Worm (Caenorhabditis elegans) whole organism, L2 larva: Measurements from ENCODE around the gene ZK218.5.

Experiments
- ama-1 ChIP-seq: fragments of 150-350 bp; optimal IDR thresholded peaks from 2 replicates; lab custom pipeline; 2018; ENCODE audit warnings: inconsistent platforms
- ceh-82 ChIP-seq: fragments of 150-350 bp; optimal IDR thresholded peaks from 2 replicates; lab custom pipeline; 2014; ENCODE audit warnings: missing biosample characterization, missing genetic modification characterization
- elt-1 ChIP-seq: fragments of 150-350 bp; optimal IDR thresholded peaks from 2 replicates; lab custom pipeline; 2014; ENCODE audit warnings: missing biosample characterization, missing genetic modification characterization
- lsy-2 ChIP-seq, 2 experiments: fragments of 150-350 bp in 1 of 2; sonication (generic microtip) in 1 of 2; optimal IDR thresholded peaks; 2 replicates each; lab custom pipeline; 2014 to 2017; ENCODE audit warnings: missing biosample characterization in 2 of 2, missing genetic modification characterization in 2 of 2
- mdl-1 ChIP-seq, 2 experiments: fragments of 150-350 bp in 1 of 2; sonication (generic microtip) in 1 of 2; optimal IDR thresholded peaks; 2 replicates each; lab custom pipeline; 2017; ENCODE audit warnings: missing biosample characterization in 2 of 2, missing genetic modification characterization in 2 of 2
- nhr-11 ChIP-seq: fragments of 150-350 bp; optimal IDR thresholded peaks from 2 replicates; lab custom pipeline; 2014; ENCODE audit warnings: missing biosample characterization, missing genetic modification characterization
- nhr-21 ChIP-seq: fragments of 150-350 bp; optimal IDR thresholded peaks from 2 replicates; lab custom pipeline; 2014; ENCODE audit warnings: missing biosample characterization, missing genetic modification characterization
- nhr-23 ChIP-seq: fragments of 150-350 bp; optimal IDR thresholded peaks from 2 replicates; lab custom pipeline; 2014; ENCODE audit warnings: missing biosample characterization, missing genetic modification reagents, missing genetic modification characterization
- peb-1 ChIP-seq: fragments of 150-350 bp; optimal IDR thresholded peaks from 2 replicates; lab custom pipeline; 2014; ENCODE audit warnings: missing biosample characterization, missing genetic modification characterization
- sma-9 ChIP-seq, 2 experiments: fragments of 150-350 bp in 1 of 2; sonication (generic microtip) in 1 of 2; optimal IDR thresholded peaks; 2 replicates each; lab custom pipeline; 2014 to 2016; ENCODE audit warnings: missing genetic modification characterization in 2 of 2, mild to moderate bottlenecking in 1 of 2, missing biosample characterization in 1 of 2, missing compliant biosample characterization in 1 of 2, missing genetic modification reagents in 1 of 2, moderate library complexity in 1 of 2
- unc-62 ChIP-seq: fragments of 150-350 bp; optimal IDR thresholded peaks from 2 replicates; lab custom pipeline; 2014; ENCODE audit warnings: missing biosample characterization, missing genetic modification reagents, missing genetic modification characterization
- zag-1 ChIP-seq: fragments of 150-350 bp; optimal IDR thresholded peaks from 2 replicates; lab custom pipeline; 2014; ENCODE audit warnings: missing biosample characterization, missing genetic modification characterization
- ztf-11 ChIP-seq: sonication (generic microtip); optimal IDR thresholded peaks from 2 replicates; lab custom pipeline; 2017; ENCODE audit warnings: missing biosample characterization, missing genetic modification characterization

ce11 chrV:17098669-17099068 is 2.3 kb upstream of the ZK218.5 start, which contains the start of the genes ZK218.3 and ZK218.4:
- no peak for TF ChIP-seq nhr-11 (tag; lab: Kevin White, UChicago)
- no peak for TF ChIP-seq nhr-23 (tag; lab: Kevin White, UChicago)
- TF ChIP-seq sma-9 (GFP tag; optimal IDR thresholded peaks at IDR 0.05; lab: Kevin White, UChicago): no peak
- TF ChIP-seq sma-9 (tag; optimal IDR thresholded peaks at IDR 0.05; lab: Kevin White, UChicago): no peak
- TF ChIP-seq nhr-21: no peak
- no peak for TF ChIP-seq mdl-1 (tag; optimal IDR thresholded peaks at IDR 0.05; lab: Kevin White, UChicago)
- no peak for TF ChIP-seq lsy-2 (tag; optimal IDR thresholded peaks at IDR 0.05; lab: Kevin White, UChicago)
- TF ChIP-seq elt-1 (tag; lab: Kevin White, UChicago): no peak
- no peak for TF ChIP-seq unc-62 (GFP tag; lab: Kevin White, UChicago)
- TF ChIP-seq ztf-11 (tag; lab: Kevin White, UChicago): no peak
- TF ChIP-seq ceh-82 (tag; lab: Kevin White, UChicago): no peak
- no peak for TF ChIP-seq peb-1 (tag; lab: Kevin White, UChicago)
- no peak for TF ChIP-seq zag-1 (tag; lab: Kevin White, UChicago)
- TF ChIP-seq ama-1 (lab: Kevin White, UChicago): no peak
